Fruit fly (Drosophila melanogaster) whole organism, wandering third instar larva: Measurements from ENCODE around the gene AlkB.
A peak's percentile ranks its signal among the peaks of the same experiment; 100 is the strongest.

ENCODE experiments used
- Abd-B ChIP-seq: fragments of >200 bp; optimal IDR thresholded peaks from 2 replicates; lab custom pipeline; 2017; ENCODE audit warnings: missing biosample characterization, missing genetic modification characterization
- CG32264 ChIP-seq: fragments of 200-800 bp; sonication (Bioruptor generic); optimal IDR thresholded peaks from 2 replicates; lab custom pipeline; 2016; ENCODE audit warnings: missing biosample characterization, missing genetic modification characterization
- CG9705 ChIP-seq: fragments of 200-800 bp; sonication (Bioruptor generic); optimal IDR thresholded peaks from 2 replicates; lab custom pipeline; 2018; ENCODE audit warnings: missing biosample characterization, mild to moderate bottlenecking, missing genetic modification characterization
- CrebA ChIP-seq: fragments of 200-800 bp; sonication (Bioruptor generic); optimal IDR thresholded peaks from 2 replicates; lab custom pipeline; 2016; ENCODE audit warnings: missing biosample characterization, mild to moderate bottlenecking, missing genetic modification characterization, borderline replicate concordance
- GATAd ChIP-seq: sonication (Bioruptor generic); optimal IDR thresholded peaks from 2 replicates; lab custom pipeline; 2016; ENCODE audit warnings: missing biosample characterization, missing genetic modification characterization
- Hnf4 ChIP-seq: fragments of 200-800 bp; sonication (Bioruptor generic); optimal IDR thresholded peaks from 2 replicates; lab custom pipeline; 2016; ENCODE audit warnings: missing biosample characterization, mild to moderate bottlenecking, missing genetic modification characterization
- Hr78 ChIP-seq: fragments of >200 bp; optimal IDR thresholded peaks from 2 replicates; lab custom pipeline; 2017; ENCODE audit warnings: missing biosample characterization, missing genetic modification characterization
- Hr83 ChIP-seq: fragments of 200-300 bp; sonication (Bioruptor generic); optimal IDR thresholded peaks from 2 replicates; lab custom pipeline; 2016; ENCODE audit warnings: missing biosample characterization, mild to moderate bottlenecking, missing genetic modification characterization, moderate library complexity; ENCODE audit not compliant: poor library complexity, severe bottlenecking
- Jra ChIP-seq: sonication (Bioruptor generic); optimal IDR thresholded peaks from 2 replicates; lab custom pipeline; 2016; ENCODE audit warnings: missing biosample characterization, missing genetic modification characterization
- Myc ChIP-seq: fragments of >200 bp; optimal IDR thresholded peaks from 2 replicates; lab custom pipeline; 2017
- N ChIP-seq: fragments of >200 bp; optimal IDR thresholded peaks from 2 replicates; lab custom pipeline; 2018; ENCODE audit warnings: missing biosample characterization, missing external identifiers, missing genetic modification characterization
- OdsH ChIP-seq: fragments of 200-800 bp; sonication (Bioruptor generic); optimal IDR thresholded peaks from 2 replicates; lab custom pipeline; 2016; ENCODE audit warnings: missing biosample characterization, mild to moderate bottlenecking, missing genetic modification characterization
- Rel ChIP-seq, 2 experiments: fragments of 200-800 bp; sonication (Bioruptor generic) in 1 of 2; optimal IDR thresholded peaks; 2 replicates in 1 of 2; 3 replicates in 1 of 2; lab custom pipeline; 2016 to 2019; ENCODE audit warnings: mild to moderate bottlenecking in 2 of 2, missing biosample characterization in 2 of 2, missing genetic modification characterization in 2 of 2, moderate library complexity in 1 of 2
- Sp1 ChIP-seq: fragments of 200-800 bp; sonication (Bioruptor generic); optimal IDR thresholded peaks from 3 replicates; lab custom pipeline; 2019; ENCODE audit warnings: missing biosample characterization, mild to moderate bottlenecking, missing genetic modification characterization, moderate library complexity
- Vsx2 ChIP-seq: fragments of 200-300, 225-300 bp; sonication (Bioruptor generic); optimal IDR thresholded peaks from 2 replicates; lab custom pipeline; 2018; ENCODE audit warnings: missing biosample characterization, missing genetic modification characterization; ENCODE audit not compliant: partially characterized antibody
- brk ChIP-seq: fragments of 200-800 bp; sonication (Bioruptor generic); optimal IDR thresholded peaks from 2 replicates; lab custom pipeline; 2016; ENCODE audit warnings: missing biosample characterization, mild to moderate bottlenecking, missing genetic modification characterization
- dl ChIP-seq, 2 experiments: fragments of 175-275, 200-275 bp in 1 of 2; fragments of 200-275 bp in 1 of 2; sonication (Bioruptor generic); optimal IDR thresholded peaks; lab custom pipeline; 2018; ENCODE audit warnings: mild to moderate bottlenecking in 2 of 2, missing biosample characterization in 2 of 2, missing genetic modification characterization in 2 of 2, moderate library complexity in 2 of 2; ENCODE audit not compliant: partially characterized antibody in 2 of 2, insufficient read depth in 1 of 2
- dmrt93B ChIP-seq: fragments of 200-800 bp; sonication (Bioruptor generic); optimal IDR thresholded peaks from 2 replicates; lab custom pipeline; 2018; ENCODE audit warnings: missing biosample characterization, mild to moderate bottlenecking, missing genetic modification characterization
- dsf ChIP-seq: sonication (Bioruptor generic); optimal IDR thresholded peaks from 2 replicates; lab custom pipeline; 2016; ENCODE audit warnings: missing biosample characterization, missing genetic modification characterization, borderline replicate concordance
- ey ChIP-seq: fragments of 200-800 bp; sonication (Bioruptor generic); optimal IDR thresholded peaks from 2 replicates; lab custom pipeline; 2016; ENCODE audit warnings: missing biosample characterization, missing genetic modification characterization
- foxo ChIP-seq, 2 experiments: fragments of 200-800 bp; sonication (Bioruptor generic); optimal IDR thresholded peaks; 2 replicates in 1 of 2; 3 replicates in 1 of 2; lab custom pipeline; 2016 to 2017; ENCODE audit warnings: missing biosample characterization in 2 of 2, missing genetic modification characterization in 2 of 2
- fru ChIP-seq: fragments of 200-800 bp; sonication (Bioruptor generic); optimal IDR thresholded peaks from 3 replicates; lab custom pipeline; 2016; ENCODE audit warnings: missing biosample characterization, mild to moderate bottlenecking, missing genetic modification characterization
- h ChIP-seq: fragments of 200-800 bp; sonication (Bioruptor generic); optimal IDR thresholded peaks from 3 replicates; lab custom pipeline; 2016; ENCODE audit warnings: missing biosample characterization, mild to moderate bottlenecking, missing genetic modification characterization
- jim ChIP-seq: fragments of 175-275, 200-325 bp; sonication (Bioruptor generic); optimal IDR thresholded peaks from 2 replicates; lab custom pipeline; 2016; ENCODE audit warnings: missing biosample characterization, mild to moderate bottlenecking, missing genetic modification characterization
- lola ChIP-seq: fragments of >200 bp; optimal IDR thresholded peaks from 2 replicates; lab custom pipeline; 2017; ENCODE audit warnings: missing biosample characterization, missing genetic modification characterization
- pan ChIP-seq: fragments of >200 bp; optimal IDR thresholded peaks from 2 replicates; lab custom pipeline; 2017
- psq ChIP-seq: fragments of 200-800 bp; sonication (Bioruptor generic); optimal IDR thresholded peaks from 3 replicates; lab custom pipeline; 2017; ENCODE audit warnings: missing biosample characterization, mild to moderate bottlenecking, missing genetic modification characterization, moderate library complexity
- rgr ChIP-seq: fragments of 200-800 bp; sonication (Bioruptor generic); optimal IDR thresholded peaks from 3 replicates; lab custom pipeline; 2016; ENCODE audit warnings: missing biosample characterization, mild to moderate bottlenecking, missing genetic modification characterization
- sage ChIP-seq: fragments of 200-800 bp; sonication (Bioruptor generic); optimal IDR thresholded peaks from 2 replicates; lab custom pipeline; 2016; ENCODE audit warnings: missing biosample characterization, mild to moderate bottlenecking, missing genetic modification characterization
- sv ChIP-seq: fragments of 200-800 bp; sonication (Bioruptor generic); optimal IDR thresholded peaks from 3 replicates; lab custom pipeline; 2016; ENCODE audit warnings: missing biosample characterization, missing genetic modification characterization
- tai ChIP-seq: sonication (Bioruptor generic); optimal IDR thresholded peaks from 2 replicates; lab custom pipeline; 2016; ENCODE audit warnings: missing biosample characterization, missing genetic modification characterization
- usp ChIP-seq: fragments of >200 bp; optimal IDR thresholded peaks from 2 replicates; lab custom pipeline; 2017; ENCODE audit warnings: missing biosample characterization, missing genetic modification characterization
- woc ChIP-seq: sonication (Bioruptor generic); optimal IDR thresholded peaks from 2 replicates; lab custom pipeline; 2016; ENCODE audit warnings: missing biosample characterization, mild to moderate bottlenecking, missing genetic modification characterization

AlkB gene

dm6 chrX:15875569-15875968, 16.3 kb upstream of the AlkB start:
- TF ChIP-seq pan (lab: Kevin White, UChicago) = no peak

- TF ChIP-seq jim (GFP tag; lab: Kevin White, UChicago) (no peak), ey (no peak), Myc (no peak), usp (no peak), dsf (GFP tag; lab: Kevin White, UChicago) (no peak), tai (no peak), dl (GFP tag; optimal IDR thresholded peaks at IDR 0.05; lab: Kevin White, UChicago; ENCODE audit: insufficient read depth in 1 of 2, partially characterized antibody in 2 of 2) (no peak), CG32264 (no peak), Rel (GFP tag; optimal IDR thresholded peaks at IDR 0.05; lab: Kevin White, UChicago) (no peak), Rel (tag; optimal IDR thresholded peaks at IDR 0.05; lab: Kevin White, UChicago) (no peak), sage (GFP tag; lab: Kevin White, UChicago) (no peak), rgr (GFP tag; lab: Kevin White, UChicago) (no peak), fru (no peak), CG9705 (GFP tag; lab: Kevin White, UChicago) (no peak), woc (no peak), dmrt93B (GFP tag; lab: Kevin White, UChicago) (no peak)
These were observed 15.2 kb upstream of the AlkB start for dm6 chrX:15874437-15874836.

dm6 chrX:15870777-15871757, 11.8 kb upstream of the AlkB start:
- no peak for TF ChIP-seq Vsx2 (GFP tag; lab: Kevin White, UChicago)
- no peak for TF ChIP-seq Abd-B (GFP tag; lab: Kevin White, UChicago)
- no peak for TF ChIP-seq dl (GFP tag; optimal IDR thresholded peaks at IDR 0.05; lab: Kevin White, UChicago; ENCODE audit: insufficient read depth in 1 of 2, partially characterized antibody in 2 of 2)
- TF ChIP-seq dsf (GFP tag; lab: Kevin White, UChicago) = no peak
- peak; percentile 27 for TF ChIP-seq OdsH (GFP tag; lab: Kevin White, UChicago)
- peak; percentile 23 for TF ChIP-seq sv
- no peak for TF ChIP-seq lola (GFP tag; lab: Kevin White, UChicago)
- TF ChIP-seq Myc = no peak
- TF ChIP-seq usp = no peak
- no peak for TF ChIP-seq foxo (GFP tag; optimal IDR thresholded peaks at IDR 0.05; lab: Kevin White, UChicago)
- peak; percentile 21 for TF ChIP-seq psq (GFP tag; lab: Kevin White, UChicago)
- TF ChIP-seq rgr (GFP tag; lab: Kevin White, UChicago) = no peak
- TF ChIP-seq tai = no peak
- TF ChIP-seq CrebA (GFP tag; lab: Kevin White, UChicago) = no peak
- no peak for TF ChIP-seq fru
- TF ChIP-seq pan (lab: Kevin White, UChicago) = no peak
- no peak for TF ChIP-seq Hr78 (GFP tag; lab: Kevin White, UChicago)
- TF ChIP-seq Hnf4 = no peak
- no peak for TF ChIP-seq h (GFP tag; lab: Kevin White, UChicago)
- TF ChIP-seq Sp1 = no peak
- TF ChIP-seq brk (GFP tag; lab: Kevin White, UChicago) = no peak
- peak; percentile 43 for TF ChIP-seq CG9705 (GFP tag; lab: Kevin White, UChicago)
- TF ChIP-seq GATAd = no peak
- TF ChIP-seq sage (GFP tag; lab: Kevin White, UChicago) = no peak
- TF ChIP-seq Hr83 (GFP tag; lab: Kevin White, UChicago) = peak; percentile 27
- peak; percentile 44 for TF ChIP-seq Jra (GFP tag; lab: Kevin White, UChicago)
- TF ChIP-seq dmrt93B (GFP tag; lab: Kevin White, UChicago) = no peak
- TF ChIP-seq, all 38 proteins: peak for 6

- TF ChIP-seq Rel (GFP tag; optimal IDR thresholded peaks at IDR 0.05; lab: Kevin White, UChicago) (no peak), Rel (tag; optimal IDR thresholded peaks at IDR 0.05; lab: Kevin White, UChicago) (peak; percentile 19), N (GFP tag; lab: Kevin White, UChicago) (peak; percentile 65), foxo (GFP tag; optimal IDR thresholded peaks at IDR 0.05; lab: Kevin White, UChicago) (peak in 1 of 2 experiments; percentile 9), rgr (GFP tag; lab: Kevin White, UChicago) (no peak), jim (GFP tag; lab: Kevin White, UChicago) (no peak), fru (peak; percentile 2), dmrt93B (GFP tag; lab: Kevin White, UChicago) (no peak), ey (no peak), sage (GFP tag; lab: Kevin White, UChicago) (no peak)
These were observed 10.6 kb upstream of the AlkB start, which contains the start of gene CG16952 for dm6 chrX:15869843-15870242. CG16952 (plus strand) TSS chrX:15870183.
